Worm (Caenorhabditis elegans): Measurements from ENCODE around the gene F55F3.4.
A peak's percentile ranks its signal among the peaks of the same experiment; 100 is the strongest.

DNA sequence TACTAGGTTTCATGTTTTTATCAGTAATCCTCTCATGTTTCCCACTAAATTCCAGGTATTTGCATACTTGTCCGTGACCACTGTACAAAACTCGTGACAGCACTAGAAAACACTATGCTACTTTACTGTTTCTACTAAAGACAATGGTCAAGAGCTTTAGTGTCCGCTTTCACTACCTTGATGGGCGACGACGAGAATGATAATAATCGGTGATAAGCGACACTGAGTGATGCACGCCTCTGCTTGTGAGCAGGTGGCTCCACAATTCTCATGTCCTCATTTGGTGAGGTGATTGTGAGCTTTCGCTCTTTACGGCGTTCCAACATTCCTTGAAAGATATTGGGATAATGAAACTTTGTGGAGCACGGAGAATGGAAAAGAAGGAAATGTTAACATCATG lies 17.9 kb downstream of the F55F3.4 start:
- TF ChIP-seq rnt-1 (tag; optimal IDR thresholded peaks at IDR 0.05): no peak
- TF ChIP-seq lir-3 (tag; optimal IDR thresholded peaks at IDR 0.05; ENCODE audit: poor library complexity): no peak
- TF ChIP-seq jun-1 (tag; optimal IDR thresholded peaks at IDR 0.05): no peak
- peak in 1 of 2 experiments; percentile 41 for TF ChIP-seq lin-35 (GFP tag; optimal IDR thresholded peaks at IDR 0.05)
- no peak for TF ChIP-seq fos-1 (tag; optimal IDR thresholded peaks at IDR 0.05)
- TF ChIP-seq ceh-82 (tag; optimal IDR thresholded peaks at IDR 0.05): no peak
- TF ChIP-seq nhr-237 (tag; optimal IDR thresholded peaks at IDR 0.05): no peak
- TF ChIP-seq blmp-1 (tag; optimal IDR thresholded peaks at IDR 0.05): no peak
- no peak for TF ChIP-seq nhr-28 (tag; optimal IDR thresholded peaks at IDR 0.05)
- no peak for TF ChIP-seq ztf-4 (tag; optimal IDR thresholded peaks at IDR 0.05)
- TF ChIP-seq lsy-2 (tag; optimal IDR thresholded peaks at IDR 0.05): no peak
